Worm (Caenorhabditis elegans) whole organism, young adult: ENCODE data around the gene pmt-1.
A peak's percentile ranks its signal among the peaks of the same experiment; 100 is the strongest.

Experiments
- B0019.2 ChIP-seq: fragments of 200-800 bp; sonication (Bioruptor generic); conservative IDR thresholded peaks from 2 replicates; pipeline ENCODE4 v1.3.6; 2022; ENCODE audit warnings: missing genetic modification reagents, missing genetic modification characterization, missing compliant biosample characterization
- B0336.3 ChIP-seq: fragments of 200-800 bp; sonication (Bioruptor generic); IDR thresholded peaks from 2 replicates; pipeline ENCODE4 v1.3.6; 2022; ENCODE audit warnings: missing genetic modification characterization, missing compliant biosample characterization
- C06A6.2 ChIP-seq: fragments of 200-800 bp; sonication (Bioruptor generic); conservative IDR thresholded peaks from 2 replicates; pipeline ENCODE4 v1.3.6; 2022; ENCODE audit warnings: missing genetic modification characterization, missing compliant biosample characterization
- C17E4.6 ChIP-seq: fragments of 200-800 bp; sonication (Bioruptor generic); IDR thresholded peaks from 2 replicates; pipeline ENCODE4 v1.3.6; 2022; ENCODE audit warnings: missing genetic modification reagents, missing genetic modification characterization, missing compliant biosample characterization
- F10E7.11 ChIP-seq: sonication (generic microtip); optimal IDR thresholded peaks from 2 replicates; lab custom pipeline; 2017; ENCODE audit warnings: mild to moderate bottlenecking, missing genetic modification characterization, moderate library complexity, missing compliant biosample characterization
- F22D6.2 ChIP-seq: sonication (generic microtip); optimal IDR thresholded peaks from 2 replicates; lab custom pipeline; 2016; ENCODE audit warnings: mild to moderate bottlenecking, missing genetic modification characterization, missing compliant biosample characterization
- F52B5.7 ChIP-seq: sonication (generic microtip); optimal IDR thresholded peaks from 2 replicates; lab custom pipeline; 2016; ENCODE audit warnings: mild to moderate bottlenecking, missing genetic modification characterization, missing compliant biosample characterization
- Y53G8AR.9 ChIP-seq: fragments of 200-800 bp; sonication (Bioruptor generic); conservative IDR thresholded peaks from 2 replicates; pipeline ENCODE4 v1.3.6; 2022; ENCODE audit warnings: missing genetic modification reagents, missing genetic modification characterization, missing compliant biosample characterization
- ZK185.1 ChIP-seq: sonication (generic microtip); optimal IDR thresholded peaks from 2 replicates; lab custom pipeline; 2016; ENCODE audit warnings: mild to moderate bottlenecking, missing genetic modification characterization, missing compliant biosample characterization; ENCODE audit not compliant: poor library complexity, severe bottlenecking
- ama-1 ChIP-seq, 3 experiments: fragments of 150-350 bp in 1 of 3; sonication (generic microtip) in 2 of 3; optimal IDR thresholded peaks; 2 replicates each; lab custom pipeline; 2014 to 2018; ENCODE audit warnings: missing biosample characterization in 2 of 3, missing genetic modification characterization in 2 of 3, missing genetic modification reagents in 2 of 3
- atf-7 ChIP-seq: sonication (generic microtip); optimal IDR thresholded peaks from 2 replicates; lab custom pipeline; 2017; ENCODE audit warnings: mild to moderate bottlenecking, missing genetic modification characterization, missing compliant biosample characterization
- attf-5 ChIP-seq: fragments of 200-800 bp; sonication (Bioruptor generic); optimal IDR thresholded peaks from 2 replicates; lab custom pipeline; 2018; ENCODE audit warnings: mild to moderate bottlenecking, missing genetic modification characterization, missing compliant biosample characterization
- bed-1 ChIP-seq: fragments of 200-800 bp; sonication (Bioruptor generic); IDR thresholded peaks from 2 replicates; pipeline ENCODE4 v1.3.6; 2022; ENCODE audit warnings: missing genetic modification reagents, missing genetic modification characterization, missing compliant biosample characterization
- ccch-3 ChIP-seq: fragments of 200-800 bp; sonication (Bioruptor generic); optimal IDR thresholded peaks from 2 replicates; lab custom pipeline; 2018; ENCODE audit warnings: mild to moderate bottlenecking, missing genetic modification characterization, missing compliant biosample characterization
- ceh-79 ChIP-seq: sonication (generic microtip); optimal IDR thresholded peaks from 2 replicates; lab custom pipeline; 2017; ENCODE audit warnings: mild to moderate bottlenecking, missing genetic modification characterization, missing compliant biosample characterization
- ceh-91 ChIP-seq: fragments of 200-800 bp; sonication (Bioruptor generic); IDR thresholded peaks from 2 replicates; pipeline ENCODE4 v1.3.6; 2022; ENCODE audit warnings: missing genetic modification reagents, missing genetic modification characterization, missing compliant biosample characterization
- efl-1 ChIP-seq: fragments of 150-350 bp; optimal IDR thresholded peaks from 2 replicates; lab custom pipeline; 2014; ENCODE audit warnings: missing biosample characterization, missing genetic modification reagents, missing genetic modification characterization
- egl-44 ChIP-seq: fragments of 200-800 bp; sonication (Bioruptor generic); IDR thresholded peaks from 2 replicates; pipeline ENCODE4 v1.3.6; 2022; ENCODE audit warnings: missing genetic modification reagents, missing genetic modification characterization, missing compliant biosample characterization
- fkh-3 ChIP-seq: sonication (generic microtip); optimal IDR thresholded peaks from 2 replicates; lab custom pipeline; 2016; ENCODE audit warnings: mild to moderate bottlenecking, missing genetic modification characterization, missing compliant biosample characterization
- hmg-1.2 ChIP-seq: fragments of 200-800 bp; sonication (Bioruptor generic); IDR thresholded peaks from 2 replicates; pipeline ENCODE4 v1.3.6; 2022; ENCODE audit warnings: missing genetic modification reagents, missing genetic modification characterization, missing compliant biosample characterization
- lag-1 ChIP-seq: fragments of 200-800 bp; sonication (Bioruptor generic); IDR thresholded peaks from 2 replicates; pipeline ENCODE4 v1.3.6; 2022; ENCODE audit warnings: missing genetic modification reagents, missing genetic modification characterization, missing compliant biosample characterization
- let-607 ChIP-seq, 2 experiments: fragments of 200-800 bp in 1 of 2; sonication (Bioruptor generic) in 1 of 2; sonication (generic microtip) in 1 of 2; optimal IDR thresholded peaks; 2 replicates each; lab custom pipeline; 2016 to 2018; ENCODE audit warnings: mild to moderate bottlenecking in 2 of 2, missing compliant biosample characterization in 2 of 2, missing genetic modification characterization in 2 of 2, moderate library complexity in 2 of 2, missing genotype in 1 of 2
- lin-26 ChIP-seq: fragments of 200-800 bp; sonication (Bioruptor generic); IDR thresholded peaks from 2 replicates; pipeline ENCODE4 v1.3.6; 2022; ENCODE audit warnings: missing genetic modification reagents, missing genetic modification characterization, missing compliant biosample characterization
- lin-35 ChIP-seq, 3 experiments: fragments of 150-350 bp in 2 of 3; sonication (generic microtip) in 1 of 3; optimal IDR thresholded peaks; 2 replicates each; lab custom pipeline; 2014 to 2018; ENCODE audit warnings: missing biosample characterization in 3 of 3, missing genetic modification characterization in 3 of 3, missing genetic modification reagents in 3 of 3
- lin-40 ChIP-seq: sonication (generic microtip); optimal IDR thresholded peaks from 2 replicates; lab custom pipeline; 2016; ENCODE audit warnings: missing genetic modification characterization, mild to moderate bottlenecking, missing compliant biosample characterization, missing genotype, missing genetic modification reagents
- lsl-1 ChIP-seq: fragments of 200-800 bp; sonication (Bioruptor generic); optimal IDR thresholded peaks from 2 replicates; lab custom pipeline; 2018; ENCODE audit warnings: mild to moderate bottlenecking, missing genetic modification characterization, moderate library complexity, missing compliant biosample characterization
- madf-8 ChIP-seq: fragments of 200-800 bp; sonication (Bioruptor generic); conservative IDR thresholded peaks from 2 replicates; pipeline ENCODE4 v1.3.6; 2022; ENCODE audit warnings: missing genetic modification reagents, missing genetic modification characterization, missing compliant biosample characterization
- mes-4 ChIP-seq: sonication (generic microtip); optimal IDR thresholded peaks from 2 replicates; lab custom pipeline; 2016; ENCODE audit warnings: missing genotype, missing genetic modification characterization, missing compliant biosample characterization
- nhr-80 ChIP-seq: sonication (generic microtip); optimal IDR thresholded peaks from 2 replicates; lab custom pipeline; 2016; ENCODE audit warnings: missing genetic modification characterization, missing compliant biosample characterization
- nhr-90 ChIP-seq: sonication (generic microtip); optimal IDR thresholded peaks from 2 replicates; lab custom pipeline; 2016; ENCODE audit warnings: missing genotype, mild to moderate bottlenecking, missing genetic modification characterization, missing compliant biosample characterization
- rec-8 ChIP-seq, 2 experiments: sonication (generic microtip); optimal IDR thresholded peaks; 2 replicates each; lab custom pipeline; 2016; ENCODE audit warnings: mild to moderate bottlenecking in 2 of 2, missing genetic modification characterization in 2 of 2, missing genetic modification reagents in 2 of 2, missing genotype in 2 of 2, missing biosample characterization in 1 of 2, missing compliant biosample characterization in 1 of 2, moderate library complexity in 1 of 2
- sea-2 ChIP-seq: fragments of 200-800 bp; sonication (Bioruptor generic); IDR thresholded peaks from 2 replicates; pipeline ENCODE4 v1.3.6; 2022; ENCODE audit warnings: missing genetic modification characterization, missing compliant biosample characterization
- snpc-3.4 ChIP-seq: sonication (generic microtip); optimal IDR thresholded peaks from 2 replicates; lab custom pipeline; 2017; ENCODE audit warnings: missing genetic modification characterization, mild to moderate bottlenecking, missing compliant biosample characterization, antibody characterized with exemption, moderate library complexity, missing genotype, missing genetic modification reagents
- snpc-4 ChIP-seq, 5 experiments: fragments of 150-350 bp in 1 of 5; sonication (generic microtip) in 4 of 5; optimal IDR thresholded peaks; 2 replicates each; lab custom pipeline; 2014 to 2018; ENCODE audit warnings: missing genetic modification characterization in 5 of 5, missing biosample characterization in 3 of 5, antibody characterized with exemption in 2 of 5, mild to moderate bottlenecking in 2 of 5, missing compliant biosample characterization in 2 of 5, missing genotype in 2 of 5, moderate library complexity in 2 of 5, missing genetic modification reagents in 1 of 5
- somi-1 ChIP-seq: fragments of 200-800 bp; sonication (Bioruptor generic); optimal IDR thresholded peaks from 2 replicates; lab custom pipeline; 2018; ENCODE audit warnings: mild to moderate bottlenecking, missing genetic modification characterization, missing compliant biosample characterization
- unc-130 ChIP-seq: sonication (generic microtip); optimal IDR thresholded peaks from 2 replicates; lab custom pipeline; 2016; ENCODE audit warnings: missing genetic modification reagents, missing genetic modification characterization, missing compliant biosample characterization
- ztf-26 ChIP-seq: sonication (generic microtip); optimal IDR thresholded peaks from 2 replicates; lab custom pipeline; 2017; ENCODE audit warnings: missing genetic modification characterization, missing compliant biosample characterization

pmt-1 gene

DNA sequence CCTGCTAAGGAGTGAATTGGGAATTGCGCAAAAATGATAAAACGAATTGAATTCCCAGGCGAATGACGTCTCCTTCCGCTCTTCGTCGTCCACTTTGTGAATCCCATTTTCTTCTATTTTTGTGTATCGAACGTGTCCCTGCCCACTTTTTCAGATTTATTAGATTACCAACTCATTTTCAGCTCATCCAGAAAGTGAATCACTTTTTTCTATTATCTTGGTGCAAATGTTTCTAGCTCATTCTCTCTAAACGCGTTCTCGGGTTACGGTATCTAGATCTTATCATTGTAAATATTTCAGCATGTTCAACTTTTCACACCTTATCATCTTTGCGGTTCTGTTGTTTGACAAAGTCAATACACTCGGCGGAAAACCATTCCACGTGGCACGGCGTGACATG, 6.8 kb upstream of the pmt-1 start, which contains the start of gene ZK622.5 (continued):
- TF ChIP-seq ama-1 (optimal IDR thresholded peaks at IDR 0.05; lab: Kevin White, UChicago) (no peak), ama-1 (GFP tag; optimal IDR thresholded peaks at IDR 0.05; lab: Kevin White, UChicago) (no peak), F10E7.11 (tag; lab: Kevin White, UChicago) (no peak)

DNA sequence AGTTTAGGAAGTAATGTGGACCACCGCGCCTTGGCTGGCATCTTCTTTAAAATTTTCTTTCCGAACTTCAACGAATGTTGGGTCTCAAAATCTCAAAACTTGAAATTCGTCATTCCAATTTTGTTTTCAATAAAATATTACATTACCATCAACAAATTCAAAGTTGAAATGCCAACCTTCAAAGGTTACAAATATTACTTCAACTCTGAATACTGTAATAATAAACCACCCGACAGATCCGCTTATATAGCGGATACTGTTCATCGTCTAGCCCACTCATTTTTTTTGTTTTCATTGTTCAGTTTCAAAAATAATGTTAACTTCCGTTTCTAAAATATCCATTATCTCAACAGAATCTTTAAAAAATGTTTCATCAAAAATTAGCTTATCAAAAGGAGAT, 2.7 kb upstream of the pmt-1 start, which contains the start of gene gur-5:
Gene gur-5 (plus strand): TSS at position 301 of the 400 bp plus-strand sequence.
- no peak for TF ChIP-seq hmg-1.2 (GFP tag; lab: Robert Waterston, UW)
- TF ChIP-seq nhr-80: no peak
- TF ChIP-seq unc-130: no peak
- TF ChIP-seq F52B5.7 (tag; lab: Kevin White, UChicago): no peak
- TF ChIP-seq bed-1: no peak
- TF ChIP-seq ceh-91: no peak
- TF ChIP-seq fkh-3 (tag; lab: Kevin White, UChicago): no peak
- TF ChIP-seq lin-35 (GFP tag; optimal IDR thresholded peaks at IDR 0.05; lab: Kevin White, UChicago): no peak
- no peak for TF ChIP-seq lsl-1
- no peak for TF ChIP-seq lag-1 (GFP tag; lab: Robert Waterston, UW)
- TF ChIP-seq ZK185.1 (tag; lab: Kevin White, UChicago): no peak
- no peak for TF ChIP-seq madf-8 (GFP tag; lab: Robert Waterston, UW)
- no peak for TF ChIP-seq rec-8 (tag; optimal IDR thresholded peaks at IDR 0.05; lab: Kevin White, UChicago)

DNA sequence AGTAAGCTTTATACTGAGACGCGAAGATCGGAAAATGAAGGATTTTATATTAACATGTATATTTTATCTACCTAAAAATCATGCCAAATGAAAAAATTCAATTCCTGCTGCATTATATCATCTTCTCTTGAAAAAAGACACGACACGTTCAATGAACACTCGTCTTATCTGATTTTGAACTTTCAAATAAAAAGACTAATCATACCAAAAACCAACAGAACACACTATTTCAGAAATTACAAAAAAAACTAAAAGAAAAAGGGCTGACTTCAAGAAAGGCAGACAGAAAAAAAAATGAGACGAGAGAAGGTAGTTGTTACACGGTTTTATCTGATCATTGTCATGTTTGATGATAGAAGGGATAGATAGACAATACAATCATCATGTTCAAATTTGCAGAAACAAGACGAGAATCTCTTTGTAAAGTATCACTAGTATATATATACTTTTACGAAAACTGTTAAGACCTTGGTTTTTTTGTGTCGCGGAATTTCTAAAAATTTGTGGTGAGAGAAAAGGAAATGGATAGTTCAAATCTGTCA, 488 bp upstream of the pmt-1 start:
- TF ChIP-seq sea-2 (GFP tag; lab: Robert Waterston, UW) (no peak), egl-44 (no peak), efl-1 (no peak), ceh-79 (tag; lab: Kevin White, UChicago) (no peak), somi-1 (GFP tag; lab: Kevin White, UChicago) (peak; percentile 59), lin-35 (GFP tag; optimal IDR thresholded peaks at IDR 0.05; lab: Kevin White, UChicago) (no peak), snpc-4 (GFP tag; optimal IDR thresholded peaks at IDR 0.05; lab: Kevin White, UChicago) (no peak), snpc-4 (tag; optimal IDR thresholded peaks at IDR 0.05; lab: Kevin White, UChicago) (no peak), C06A6.2 (GFP tag; lab: Robert Waterston, UW) (0 out of 2 replicates have a peak, but pooled peaks have one; percentile 54), mes-4 (no peak), nhr-90 (tag; lab: Kevin White, UChicago) (no peak), snpc-3.4 (no peak), lsl-1 (no peak), lin-40 (tag; lab: Kevin White, UChicago) (peak; percentile 21), C17E4.6 (no peak), ztf-26 (tag; lab: Kevin White, UChicago) (peak; percentile 45), F22D6.2 (tag; lab: Kevin White, UChicago) (no peak)

DNA sequence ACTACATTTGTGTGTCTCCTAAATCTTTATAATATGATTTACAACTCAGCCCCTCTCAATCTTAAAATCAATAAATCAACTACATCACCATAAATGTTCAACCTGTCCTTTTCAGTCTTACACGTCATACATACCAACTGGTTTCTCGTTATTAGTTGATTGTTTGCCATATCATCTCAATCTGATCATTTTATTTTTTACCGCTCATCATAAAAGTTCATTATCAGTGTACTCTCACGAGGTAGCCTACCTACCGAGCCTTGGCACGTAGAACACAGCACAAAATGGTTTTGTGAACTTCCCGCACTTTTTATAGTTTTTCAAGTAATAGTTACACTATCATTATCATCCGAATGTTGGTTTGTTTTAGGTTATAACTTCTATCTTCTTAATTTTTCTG, 1.2 kb downstream of the pmt-1 start:
- TF ChIP-seq atf-7 (peak; percentile 39), B0019.2 (GFP tag; lab: Robert Waterston, UW) (no peak), lin-26 (peak; percentile 58; the same call in 1 of the 2 replicates), nhr-80 (peak; percentile 73), attf-5 (GFP tag; lab: Kevin White, UChicago) (no peak), Y53G8AR.9 (GFP tag; lab: Robert Waterston, UW) (0 out of 2 replicates have a peak, but pooled peaks have one; percentile 42), lin-40 (tag; lab: Kevin White, UChicago) (peak; percentile 10), B0336.3 (GFP tag; lab: Robert Waterston, UW) (0 out of 2 replicates have a peak, but pooled peaks have one; percentile 15), F52B5.7 (tag; lab: Kevin White, UChicago) (no peak), ccch-3 (GFP tag; lab: Kevin White, UChicago) (no peak), ztf-26 (tag; lab: Kevin White, UChicago) (peak; percentile 24), let-607 (tag; optimal IDR thresholded peaks at IDR 0.05; lab: Kevin White, UChicago) (peak in 1 of 2 experiments; percentile 85)
